Fruit fly (Drosophila melanogaster): ENCODE results near the gene CG8188.
A peak's percentile ranks its signal among the peaks of the same experiment; 100 is the strongest.

The CG8188 gene

dm6 chrX:17696637-17697036 lies 6.2 kb downstream of the CG8188 start (continued):
- TF ChIP-seq lola (GFP tag; optimal IDR thresholded peaks at IDR 0.05), result no peak

dm6 chrX:17695641-17696040 lies 7.2 kb downstream of the CG8188 start:
- TF ChIP-seq Vsx2 (GFP tag; optimal IDR thresholded peaks at IDR 0.05; ENCODE audit: partially characterized antibody), result peak; percentile 7
- TF ChIP-seq jim (GFP tag; optimal IDR thresholded peaks at IDR 0.05), result no peak
- TF ChIP-seq Myc (optimal IDR thresholded peaks at IDR 0.05), result peak; percentile 82

dm6 chrX:17694873-17695446 lies 7.9 kb downstream of the CG8188 start:
- TF ChIP-seq dmrt93B (GFP tag; optimal IDR thresholded peaks at IDR 0.05) (no peak), Hr83 (GFP tag; optimal IDR thresholded peaks at IDR 0.05; ENCODE audit: poor library complexity, severe bottlenecking) (no peak), pan (optimal IDR thresholded peaks at IDR 0.05) (no peak)

- TF ChIP-seq foxo (GFP tag; optimal IDR thresholded peaks at IDR 0.05) (no peak), HLH106 (tag; optimal IDR thresholded peaks at IDR 0.05) (no peak), Jra (GFP tag; optimal IDR thresholded peaks at IDR 0.05) (no peak), dmrt93B (GFP tag; optimal IDR thresholded peaks at IDR 0.05) (no peak)
Observed at dm6 chrX:17693981-17694872, 8.6 kb downstream of the CG8188 start.

- no peak for TF ChIP-seq Hr78 (GFP tag; optimal IDR thresholded peaks at IDR 0.05)
- no peak for TF ChIP-seq dl (GFP tag; optimal IDR thresholded peaks at IDR 0.05; ENCODE audit: insufficient read depth in 1 of 2, partially characterized antibody in 2 of 2)
- no peak for TF ChIP-seq CG9705 (GFP tag; optimal IDR thresholded peaks at IDR 0.05)
- no peak for TF ChIP-seq pan (optimal IDR thresholded peaks at IDR 0.05)
- TF ChIP-seq dsf (GFP tag; optimal IDR thresholded peaks at IDR 0.05; ENCODE audit: borderline replicate concordance), result no peak
- TF ChIP-seq jim (GFP tag; optimal IDR thresholded peaks at IDR 0.05), result no peak
- TF ChIP-seq N (GFP tag; optimal IDR thresholded peaks at IDR 0.05), result no peak
- no peak for TF ChIP-seq lola (GFP tag; optimal IDR thresholded peaks at IDR 0.05)
- no peak for TF ChIP-seq Sp1 (GFP tag; optimal IDR thresholded peaks at IDR 0.05)
- TF ChIP-seq ey (GFP tag; optimal IDR thresholded peaks at IDR 0.05), result no peak
- no peak for TF ChIP-seq br (GFP tag; optimal IDR thresholded peaks at IDR 0.05)
- no peak for TF ChIP-seq Dfd (GFP tag; optimal IDR thresholded peaks at IDR 0.05)
- TF ChIP-seq Vsx2 (GFP tag; optimal IDR thresholded peaks at IDR 0.05; ENCODE audit: partially characterized antibody), result no peak
- no peak for TF ChIP-seq sv (GFP tag; optimal IDR thresholded peaks at IDR 0.05)
- no peak for TF ChIP-seq OdsH (GFP tag; optimal IDR thresholded peaks at IDR 0.05)
- no peak for TF ChIP-seq foxo (GFP tag; optimal IDR thresholded peaks at IDR 0.05)
- no peak for TF ChIP-seq dmrt93B (GFP tag; optimal IDR thresholded peaks at IDR 0.05)
- TF ChIP-seq CG32264 (GFP tag; optimal IDR thresholded peaks at IDR 0.05), result no peak
Observed at dm6 chrX:17692729-17693128, 10.1 kb downstream of the CG8188 start.

dm6 chrX:17686179-17686578 lies 16.6 kb downstream of the CG8188 start:
- TF ChIP-seq Hr78 (GFP tag; optimal IDR thresholded peaks at IDR 0.05) (no peak), sage (GFP tag; optimal IDR thresholded peaks at IDR 0.05) (no peak), Sp1 (GFP tag; optimal IDR thresholded peaks at IDR 0.05) (no peak), Myc (optimal IDR thresholded peaks at IDR 0.05) (no peak)

- TF ChIP-seq Sp1 (GFP tag; optimal IDR thresholded peaks at IDR 0.05) (no peak), Hr78 (GFP tag; optimal IDR thresholded peaks at IDR 0.05) (no peak), Myc (optimal IDR thresholded peaks at IDR 0.05) (peak; percentile 46), Rel (GFP tag; optimal IDR thresholded peaks at IDR 0.05) (no peak), Rel (tag; optimal IDR thresholded peaks at IDR 0.05) (no peak), fru (GFP tag; optimal IDR thresholded peaks at IDR 0.05) (no peak), brk (GFP tag; optimal IDR thresholded peaks at IDR 0.05) (no peak), sage (GFP tag; optimal IDR thresholded peaks at IDR 0.05) (no peak), Vsx2 (GFP tag; optimal IDR thresholded peaks at IDR 0.05; ENCODE audit: partially characterized antibody) (no peak), dmrt93B (GFP tag; optimal IDR thresholded peaks at IDR 0.05) (no peak), psq (GFP tag; optimal IDR thresholded peaks at IDR 0.05) (peak; percentile 36), GATAd (GFP tag; optimal IDR thresholded peaks at IDR 0.05) (no peak), foxo (GFP tag; optimal IDR thresholded peaks at IDR 0.05) (no peak), sv (GFP tag; optimal IDR thresholded peaks at IDR 0.05) (no peak), Abd-B (GFP tag; optimal IDR thresholded peaks at IDR 0.05) (no peak), Dfd (GFP tag; optimal IDR thresholded peaks at IDR 0.05) (no peak), woc (GFP tag; optimal IDR thresholded peaks at IDR 0.05) (peak; percentile 58)
Observed at dm6 chrX:17683506-17683858, 19.3 kb downstream of the CG8188 start.

Data from whole organism, wandering third instar larva.